Worm (Caenorhabditis elegans): ENCODE data around the gene tomm-40.

- TF ChIP-seq unc-55 (GFP tag; optimal IDR thresholded peaks at IDR 0.05) (no peak), skn-1 (tag; optimal IDR thresholded peaks at IDR 0.05) (no peak), ztf-4 (tag; optimal IDR thresholded peaks at IDR 0.05) (no peak), unc-62 (GFP tag; optimal IDR thresholded peaks at IDR 0.05) (no peak), R02D3.7 (tag; optimal IDR thresholded peaks at IDR 0.05) (no peak), elt-3 (tag; optimal IDR thresholded peaks at IDR 0.05) (no peak), ceh-16 (tag; optimal IDR thresholded peaks at IDR 0.05) (no peak), Y55F3AM.14 (GFP tag; optimal IDR thresholded peaks at IDR 0.05) (no peak), nhr-237 (tag; optimal IDR thresholded peaks at IDR 0.05) (no peak), nhr-77 (tag; optimal IDR thresholded peaks at IDR 0.05) (no peak), mdl-1 (tag; optimal IDR thresholded peaks at IDR 0.05) (no peak)
Measured at ce11 chrII:9005067-9005466, 31.7 kb upstream of the tomm-40 start, which contains the start of gene F44G4.7.

Measured in whole organism, L2 larva.